Fruit fly (Drosophila melanogaster): Measurements from ENCODE around the gene CG32086.

The CG32086 gene

dm6 chr3L:11560885-11561284, 23.0 kb downstream of the CG32086 start:
- TF ChIP-seq tll (GFP tag; optimal IDR thresholded peaks at IDR 0.05) (peak in 1 of 2 experiments; percentile 6), CG9437 (GFP tag; optimal IDR thresholded peaks at IDR 0.05) (no peak), nom (GFP tag; optimal IDR thresholded peaks at IDR 0.05) (peak; percentile 27), CG17385 (GFP tag; optimal IDR thresholded peaks at IDR 0.05) (peak; percentile 57), cg (GFP tag; optimal IDR thresholded peaks at IDR 0.05) (peak; percentile 40), CG4820 (GFP tag; optimal IDR thresholded peaks at IDR 0.05) (no peak), lov (optimal IDR thresholded peaks at IDR 0.05) (no peak), lov (GFP tag; IDR thresholded peaks at IDR 0.05) (0 out of 3 replicates have a peak, but pooled peaks have one; percentile 18)

DNA sequence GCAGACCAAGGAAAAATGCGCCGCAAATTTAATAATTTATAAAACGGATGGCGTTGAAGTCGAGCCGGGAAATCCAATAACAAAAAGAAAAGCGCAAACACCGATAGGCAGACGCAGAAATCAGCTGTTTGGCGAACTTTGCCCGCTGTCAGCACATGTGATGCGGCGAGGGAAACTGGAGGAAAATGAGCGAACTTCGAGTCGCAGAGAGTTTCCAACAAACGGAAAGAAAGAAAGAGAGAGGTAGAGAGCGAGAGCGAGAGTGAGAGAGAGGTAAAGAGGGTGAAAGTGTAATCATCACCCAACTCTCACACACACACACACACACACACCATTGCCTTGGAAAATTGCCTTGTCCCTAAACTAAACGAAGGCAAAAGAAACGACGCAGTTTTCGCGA, 26.7 kb downstream of the CG32086 start:
- peak; percentile 80 for TF ChIP-seq cg (GFP tag; optimal IDR thresholded peaks at IDR 0.05)
- TF ChIP-seq CG17612 (GFP tag; IDR thresholded peaks at IDR 0.05) = no peak
- peak; percentile 57 for TF ChIP-seq Drgx (GFP tag; IDR thresholded peaks at IDR 0.05)
- TF ChIP-seq salm (tag; optimal IDR thresholded peaks at IDR 0.05) = no peak
- no peak for TF ChIP-seq CG8478 (optimal IDR thresholded peaks at IDR 0.05)
- no peak for TF ChIP-seq jigr1 (GFP tag; IDR thresholded peaks at IDR 0.05)
- TF ChIP-seq Deaf1 (tag; optimal IDR thresholded peaks at IDR 0.05) = peak; percentile 25
- TF ChIP-seq bsh (GFP tag; optimal IDR thresholded peaks at IDR 0.05) = peak in 1 of 2 experiments; percentile 85
- peak; percentile 14 for TF ChIP-seq CTCF (GFP tag; optimal IDR thresholded peaks at IDR 0.05)
- TF ChIP-seq Trl (optimal IDR thresholded peaks at IDR 0.05) = peak; percentile 76 to 77
- no peak for TF ChIP-seq Trl (GFP tag; optimal IDR thresholded peaks at IDR 0.05)
- TF ChIP-seq ci (GFP tag; IDR thresholded peaks at IDR 0.05) = 0 out of 3 replicates have a peak, but pooled peaks have one; percentile 34
- TF ChIP-seq ERR (GFP tag; optimal IDR thresholded peaks at IDR 0.05) = no peak
- no peak for TF ChIP-seq CG14860 (GFP tag; IDR thresholded peaks at IDR 0.05; ENCODE audit: partially characterized antibody)
- peak; percentile 20; the same call in 1 of the 2 replicates for TF ChIP-seq seq (GFP tag; IDR thresholded peaks at IDR 0.05)
- TF ChIP-seq crol (GFP tag; IDR thresholded peaks at IDR 0.05) = peak; percentile 64
- no peak for TF ChIP-seq Six4 (GFP tag; optimal IDR thresholded peaks at IDR 0.05)
- no peak for TF ChIP-seq gsb-n (tag; optimal IDR thresholded peaks at IDR 0.05)
- TF ChIP-seq onecut (GFP tag; IDR thresholded peaks at IDR 0.05) = 0 out of 2 replicates have a peak, but pooled peaks have one; percentile 11
- no peak for TF ChIP-seq amos (GFP tag; IDR thresholded peaks at IDR 0.05; ENCODE audit: partially characterized antibody)
- TF ChIP-seq CG4360 (GFP tag; IDR thresholded peaks at IDR 0.05) = 0 out of 2 replicates have a peak, but pooled peaks have one; percentile 16
- 0 out of 4 replicates have a peak, but pooled peaks have one; percentile 21 for TF ChIP-seq Dll (GFP tag; IDR thresholded peaks at IDR 0.05; ENCODE audit: partially characterized antibody)
- TF ChIP-seq CG17829 (tag; optimal IDR thresholded peaks at IDR 0.05) = peak; percentile 13
- TF ChIP-seq CG4328 (GFP tag; optimal IDR thresholded peaks at IDR 0.05) = no peak
- TF ChIP-seq pros (GFP tag; optimal IDR thresholded peaks at IDR 0.05) = peak; percentile 66
- TF ChIP-seq Hr78 (GFP tag; optimal IDR thresholded peaks at IDR 0.05) = peak in 1 of 2 experiments; percentile 37
- TF ChIP-seq ash1 (GFP tag; optimal IDR thresholded peaks at IDR 0.05) = no peak
- no peak for TF ChIP-seq CG12391 (tag; optimal IDR thresholded peaks at IDR 0.05)
- TF ChIP-seq CHES-1-like (GFP tag; optimal IDR thresholded peaks at IDR 0.05) = no peak
- TF ChIP-seq CG10321 (GFP tag; IDR thresholded peaks at IDR 0.05) = 0 out of 2 replicates have a peak, but pooled peaks have one; percentile 15
- no peak for TF ChIP-seq CG42726 (GFP tag; IDR thresholded peaks at IDR 0.05; ENCODE audit: partially characterized antibody)
- TF ChIP-seq CG16863 (GFP tag; optimal IDR thresholded peaks at IDR 0.05) = no peak
- TF ChIP-seq CG6175 (GFP tag; IDR thresholded peaks at IDR 0.05) = 0 out of 3 replicates have a peak, but pooled peaks have one; percentile 4
- no peak for TF ChIP-seq stc (GFP tag; IDR thresholded peaks at IDR 0.05)
- peak; percentile 0 for TF ChIP-seq kni (GFP tag; optimal IDR thresholded peaks at IDR 0.05)
- no peak for TF ChIP-seq ems (GFP tag; optimal IDR thresholded peaks at IDR 0.05)
- peak; percentile 12 for TF ChIP-seq kah (GFP tag; optimal IDR thresholded peaks at IDR 0.05)
- TF ChIP-seq CG1832 (GFP tag; optimal IDR thresholded peaks at IDR 0.05) = peak; percentile 77
- TF ChIP-seq CG17802 (tag; optimal IDR thresholded peaks at IDR 0.05) = no peak
- TF ChIP-seq nerfin-1 (tag; optimal IDR thresholded peaks at IDR 0.05) = peak; percentile 6
- peak in 1 of 2 experiments; percentile 48 for TF ChIP-seq insv (GFP tag; optimal IDR thresholded peaks at IDR 0.05)
- TF ChIP-seq lov (optimal IDR thresholded peaks at IDR 0.05) = no peak
- TF ChIP-seq lov (GFP tag; IDR thresholded peaks at IDR 0.05) = 0 out of 3 replicates have a peak, but pooled peaks have one; percentile 27
- TF ChIP-seq CG10147 (GFP tag; optimal IDR thresholded peaks at IDR 0.05) = no peak
